Worm (Caenorhabditis elegans) whole organism, late embryonic: ENCODE measurements around the gene twk-22.

ENCODE experiments used
- C08G9.2 ChIP-seq: sonication (generic microtip); optimal IDR thresholded peaks from 2 replicates; lab custom pipeline; 2016; ENCODE audit warnings: mild to moderate bottlenecking, missing genetic modification characterization, moderate library complexity, missing compliant biosample characterization
- F13H6.1 ChIP-seq: sonication (generic microtip); optimal IDR thresholded peaks from 2 replicates; lab custom pipeline; 2016; ENCODE audit warnings: missing genetic modification characterization, missing compliant biosample characterization
- K09A11.1 ChIP-seq: sonication (generic microtip); optimal IDR thresholded peaks from 2 replicates; lab custom pipeline; 2017; ENCODE audit warnings: antibody characterized with exemption, mild to moderate bottlenecking, missing genetic modification characterization, missing compliant biosample characterization; ENCODE audit not compliant: insufficient read depth
- T23F11.4 ChIP-seq: fragments of 200-800 bp; sonication (Bioruptor generic); optimal IDR thresholded peaks from 2 replicates; lab custom pipeline; 2018; ENCODE audit warnings: mild to moderate bottlenecking, missing genetic modification characterization, missing compliant biosample characterization
- ama-1 ChIP-seq: fragments of 150-350 bp; optimal IDR thresholded peaks from 2 replicates; lab custom pipeline; 2014
- ceh-14 ChIP-seq: sonication (generic microtip); optimal IDR thresholded peaks from 2 replicates; lab custom pipeline; 2016; ENCODE audit warnings: missing genotype, missing genetic modification characterization, missing compliant biosample characterization
- ceh-18 ChIP-seq: sonication (generic microtip); optimal IDR thresholded peaks from 2 replicates; lab custom pipeline; 2016; ENCODE audit warnings: missing genetic modification characterization, missing compliant biosample characterization
- ceh-22 ChIP-seq: sonication (generic microtip); optimal IDR thresholded peaks from 2 replicates; lab custom pipeline; 2017; ENCODE audit warnings: missing biosample characterization, missing genetic modification characterization
- ceh-31 ChIP-seq: sonication (generic microtip); optimal IDR thresholded peaks from 2 replicates; lab custom pipeline; 2016; ENCODE audit warnings: missing genetic modification characterization, missing compliant biosample characterization
- ceh-34 ChIP-seq: sonication (generic microtip); optimal IDR thresholded peaks from 2 replicates; lab custom pipeline; 2016; ENCODE audit warnings: mild to moderate bottlenecking, missing genetic modification characterization, missing compliant biosample characterization
- ceh-45 ChIP-seq: fragments of 200-800 bp; sonication (Bioruptor generic); IDR thresholded peaks from 2 replicates; pipeline ENCODE4 v1.3.6; 2022; ENCODE audit warnings: missing genetic modification reagents, missing genetic modification characterization, missing compliant biosample characterization
- ceh-48 ChIP-seq: sonication (generic microtip); optimal IDR thresholded peaks from 2 replicates; lab custom pipeline; 2016; ENCODE audit warnings: missing genetic modification characterization, inconsistent platforms, missing compliant biosample characterization
- ceh-6 ChIP-seq: fragments of 200-800 bp; sonication (Bioruptor generic); optimal IDR thresholded peaks from 2 replicates; lab custom pipeline; 2018; ENCODE audit warnings: mild to moderate bottlenecking, missing genetic modification characterization, missing compliant biosample characterization
- ceh-9 ChIP-seq: sonication (generic microtip); optimal IDR thresholded peaks from 2 replicates; lab custom pipeline; 2016; ENCODE audit warnings: mild to moderate bottlenecking, missing genetic modification characterization, inconsistent platforms, missing compliant biosample characterization
- fax-1 ChIP-seq: sonication (generic microtip); optimal IDR thresholded peaks from 2 replicates; lab custom pipeline; 2016; ENCODE audit warnings: missing genotype, missing genetic modification characterization, missing compliant biosample characterization
- fkh-6 ChIP-seq: sonication (generic microtip); optimal IDR thresholded peaks from 2 replicates; lab custom pipeline; 2016; ENCODE audit warnings: missing genetic modification characterization, missing compliant biosample characterization
- hlh-13 ChIP-seq: fragments of 200-800 bp; sonication (Bioruptor generic); optimal IDR thresholded peaks from 2 replicates; lab custom pipeline; 2018; ENCODE audit warnings: mild to moderate bottlenecking, missing genetic modification characterization, missing compliant biosample characterization
- hlh-6 ChIP-seq: sonication (generic microtip); optimal IDR thresholded peaks from 2 replicates; lab custom pipeline; 2016; ENCODE audit warnings: missing genotype, missing genetic modification characterization, missing compliant biosample characterization
- hlh-8 ChIP-seq: sonication (generic microtip); optimal IDR thresholded peaks from 2 replicates; lab custom pipeline; 2016; ENCODE audit warnings: missing genotype, missing genetic modification characterization, missing compliant biosample characterization
- lim-6 ChIP-seq: sonication (generic microtip); optimal IDR thresholded peaks from 2 replicates; lab custom pipeline; 2016; ENCODE audit warnings: missing genetic modification characterization, missing compliant biosample characterization
- nfya-1 ChIP-seq: sonication (generic microtip); optimal IDR thresholded peaks from 2 replicates; lab custom pipeline; 2017; ENCODE audit warnings: missing genetic modification characterization, mild to moderate bottlenecking, missing compliant biosample characterization, antibody characterized with exemption, moderate library complexity
- nhr-232 ChIP-seq: sonication (generic microtip); optimal IDR thresholded peaks from 2 replicates; lab custom pipeline; 2016; ENCODE audit warnings: missing genetic modification characterization, missing compliant biosample characterization
- pag-3 ChIP-seq: sonication (generic microtip); optimal IDR thresholded peaks from 2 replicates; lab custom pipeline; 2016; ENCODE audit warnings: missing compliant biosample characterization, missing genetic modification characterization, borderline replicate concordance
- pat-9 ChIP-seq: fragments of 200-800 bp; sonication (Bioruptor generic); optimal IDR thresholded peaks from 2 replicates; lab custom pipeline; 2018; ENCODE audit warnings: mild to moderate bottlenecking, missing genetic modification characterization, moderate library complexity, missing compliant biosample characterization
- pha-2 ChIP-seq: sonication (generic microtip); optimal IDR thresholded peaks from 2 replicates; lab custom pipeline; 2017; ENCODE audit warnings: mild to moderate bottlenecking, missing genetic modification characterization, missing compliant biosample characterization
- pha-4 ChIP-seq: fragments of 150-350 bp; optimal IDR thresholded peaks from 2 replicates; lab custom pipeline; 2018; ENCODE audit warnings: missing biosample characterization, missing genetic modification reagents, missing genetic modification characterization
- pros-1 ChIP-seq: fragments of 150-350 bp; optimal IDR thresholded peaks from 2 replicates; lab custom pipeline; 2014; ENCODE audit warnings: missing biosample characterization, missing genetic modification reagents, missing genetic modification characterization
- ref-2 ChIP-seq: sonication (generic microtip); optimal IDR thresholded peaks from 2 replicates; lab custom pipeline; 2016; ENCODE audit warnings: missing genetic modification characterization, missing compliant biosample characterization
- rnt-1 ChIP-seq: sonication (generic microtip); optimal IDR thresholded peaks from 2 replicates; lab custom pipeline; 2016; ENCODE audit warnings: missing genetic modification characterization, missing compliant biosample characterization
- sdc-2 ChIP-seq: sonication (generic microtip); optimal IDR thresholded peaks from 2 replicates; lab custom pipeline; 2016; ENCODE audit warnings: missing genotype, missing genetic modification characterization, missing compliant biosample characterization
- sox-4 ChIP-seq: sonication (generic microtip); optimal IDR thresholded peaks from 2 replicates; lab custom pipeline; 2017; ENCODE audit warnings: mild to moderate bottlenecking, missing genetic modification characterization, inconsistent platforms, missing compliant biosample characterization
- tbx-2 ChIP-seq: sonication (generic microtip); optimal IDR thresholded peaks from 2 replicates; lab custom pipeline; 2016; ENCODE audit warnings: missing genetic modification characterization, missing compliant biosample characterization
- tbx-7 ChIP-seq: sonication (generic microtip); optimal IDR thresholded peaks from 2 replicates; lab custom pipeline; 2016; ENCODE audit warnings: missing genotype, missing genetic modification characterization, missing compliant biosample characterization
- unc-3 ChIP-seq, 2 experiments: fragments of 200-800 bp in 1 of 2; sonication (Bioruptor generic) in 1 of 2; sonication (generic microtip) in 1 of 2; conservative IDR thresholded peaks in 1 of 2; optimal IDR thresholded peaks in 1 of 2; 2 replicates each; pipeline versions ENCODE4 v1.3.6 to Lab custom; 2016 to 2022; ENCODE audit warnings: missing compliant biosample characterization in 2 of 2, missing genetic modification characterization in 2 of 2, missing genetic modification reagents in 1 of 2
- unc-42 ChIP-seq: sonication (generic microtip); optimal IDR thresholded peaks from 2 replicates; lab custom pipeline; 2016; ENCODE audit warnings: missing genotype, missing genetic modification characterization, missing compliant biosample characterization
- unc-55 ChIP-seq: sonication (generic microtip); optimal IDR thresholded peaks from 2 replicates; lab custom pipeline; 2017; ENCODE audit warnings: missing biosample characterization, missing genetic modification reagents, missing genetic modification characterization
- unc-86 ChIP-seq: sonication (generic microtip); optimal IDR thresholded peaks from 2 replicates; lab custom pipeline; 2016; ENCODE audit warnings: missing genetic modification characterization, missing compliant biosample characterization
- zip-5 ChIP-seq: sonication (generic microtip); optimal IDR thresholded peaks from 2 replicates; lab custom pipeline; 2016; ENCODE audit warnings: missing genetic modification characterization, missing compliant biosample characterization

Gene twk-22

ce11 chrX:16331932-16332485 lies 25.7 kb downstream of the twk-22 start, which contains the start of gene taf-3:
Gene taf-3 (plus strand): TSS chrX:16332435.
- TF ChIP-seq C08G9.2 (tag; lab: Kevin White, UChicago) (no peak), ceh-18 (tag; lab: Kevin White, UChicago) (peak; percentile 5), nfya-1 (peak; percentile 17), tbx-7 (no peak), hlh-8 (tag; lab: Kevin White, UChicago) (peak; percentile 20), sdc-2 (tag; lab: Kevin White, UChicago) (peak; percentile 59), tbx-2 (tag; lab: Kevin White, UChicago) (peak; percentile 48), F13H6.1 (tag; lab: Kevin White, UChicago) (peak; percentile 21), unc-42 (peak; percentile 36), unc-55 (GFP tag; lab: Kevin White, UChicago) (peak; percentile 59), pag-3 (tag; lab: Kevin White, UChicago) (no peak), ceh-31 (tag; lab: Kevin White, UChicago) (peak; percentile 22)

- TF ChIP-seq ceh-48 (tag; lab: Kevin White, UChicago) (no peak), zip-5 (no peak), pag-3 (tag; lab: Kevin White, UChicago) (no peak), unc-55 (GFP tag; lab: Kevin White, UChicago) (no peak)
These were observed 29.1 kb downstream of the twk-22 start for ce11 chrX:16335396-16335795.

- TF ChIP-seq rnt-1 (tag; lab: Kevin White, UChicago) = no peak
These were observed 30.7 kb downstream of the twk-22 start for ce11 chrX:16336940-16337339.

- TF ChIP-seq ceh-48 (tag; lab: Kevin White, UChicago) = no peak
- no peak for TF ChIP-seq ceh-9 (tag; lab: Kevin White, UChicago)
- no peak for TF ChIP-seq fkh-6 (tag; lab: Kevin White, UChicago)
- TF ChIP-seq rnt-1 (tag; lab: Kevin White, UChicago) = no peak
- TF ChIP-seq fax-1 = no peak
- TF ChIP-seq unc-3 (GFP tag; conservative IDR thresholded peaks at IDR 0.05; lab: Robert Waterston, UW) = no peak
- TF ChIP-seq unc-3 (tag; optimal IDR thresholded peaks at IDR 0.05; lab: Kevin White, UChicago) = no peak
- no peak for TF ChIP-seq pha-4 (tag; lab: Kevin White, UChicago)
- TF ChIP-seq sdc-2 (tag; lab: Kevin White, UChicago) = no peak
- TF ChIP-seq T23F11.4 = no peak
- TF ChIP-seq K09A11.1 (tag; lab: Kevin White, UChicago) = no peak
- no peak for TF ChIP-seq lim-6
- TF ChIP-seq zip-5 = no peak
- TF ChIP-seq pat-9 (tag; lab: Kevin White, UChicago) = no peak
- TF ChIP-seq ref-2 (tag; lab: Kevin White, UChicago) = no peak
- TF ChIP-seq hlh-13 (GFP tag; lab: Kevin White, UChicago) = no peak
These were observed 31.1 kb downstream of the twk-22 start for ce11 chrX:16337399-16337798.

- TF ChIP-seq ceh-45 (GFP tag; lab: Robert Waterston, UW) (no peak), ceh-14 (tag; lab: Kevin White, UChicago) (no peak), ceh-22 (tag; lab: Kevin White, UChicago) (no peak)
These were observed 32.9 kb downstream of the twk-22 start for ce11 chrX:16339207-16339606.

- no peak for TF ChIP-seq lim-6
These were observed 35.6 kb downstream of the twk-22 start for ce11 chrX:16341838-16342237.

ce11 chrX:16342256-16342655 lies 36.0 kb downstream of the twk-22 start:
- TF ChIP-seq ceh-31 (tag; lab: Kevin White, UChicago) (peak; percentile 27), ceh-14 (tag; lab: Kevin White, UChicago) (no peak), zip-5 (no peak), ceh-34 (peak; percentile 44), C08G9.2 (tag; lab: Kevin White, UChicago) (no peak), ceh-9 (tag; lab: Kevin White, UChicago) (no peak), tbx-2 (tag; lab: Kevin White, UChicago) (peak; percentile 6), nhr-232 (tag; lab: Kevin White, UChicago) (no peak), hlh-6 (tag; lab: Kevin White, UChicago) (no peak), sox-4 (no peak), unc-86 (no peak), pros-1 (no peak), pha-2 (tag; lab: Kevin White, UChicago) (no peak), fkh-6 (tag; lab: Kevin White, UChicago) (no peak), ceh-6 (GFP tag; lab: Kevin White, UChicago) (no peak), pat-9 (tag; lab: Kevin White, UChicago) (no peak), ama-1 (lab: Kevin White, UChicago) (no peak)
